Fruit fly (Drosophila melanogaster) whole organism, embryonic: ENCODE measurements around the gene uncNacbeta.

Source experiments
- CG17359 ChIP-seq: fragments of 200-800 bp; sonication (Bioruptor generic); optimal IDR thresholded peaks from 3 replicates; lab custom pipeline; 2018; ENCODE audit warnings: missing biosample characterization, mild to moderate bottlenecking, missing genetic modification characterization, moderate library complexity
- Mrtf ChIP-seq: fragments of 200-800 bp; sonication (Bioruptor generic); IDR thresholded peaks from 3 replicates; pipeline ENCODE4 v1.3.6; 2022; ENCODE audit warnings: missing biosample characterization, missing genetic modification characterization

dm6 chr2L:606165-606564 is 42.5 kb upstream of the uncNacbeta start:
- no peak for TF ChIP-seq CG17359
- TF ChIP-seq Mrtf: peak; percentile 28; the same call in 1 of the 3 replicates
